Worm (Caenorhabditis elegans) whole organism, L1 larva: ENCODE results near the gene Y116A8C.29.

Experiments used
- C16A3.4 ChIP-seq: fragments of 150-350 bp; optimal IDR thresholded peaks from 2 replicates; lab custom pipeline; 2014; ENCODE audit warnings: missing biosample characterization, missing genetic modification characterization
- C34B4.2 ChIP-seq: sonication (generic microtip); optimal IDR thresholded peaks from 2 replicates; lab custom pipeline; 2017; ENCODE audit warnings: mild to moderate bottlenecking, missing genetic modification characterization, missing compliant biosample characterization
- Y116A8C.19 ChIP-seq: sonication (generic microtip); optimal IDR thresholded peaks from 2 replicates; lab custom pipeline; 2016; ENCODE audit warnings: missing compliant biosample characterization, missing genetic modification characterization, borderline replicate concordance
- aha-1 ChIP-seq: fragments of 150-350 bp; optimal IDR thresholded peaks from 2 replicates; lab custom pipeline; 2014; ENCODE audit warnings: missing biosample characterization, missing genetic modification characterization
- ama-1 ChIP-seq: fragments of 150-350 bp; optimal IDR thresholded peaks from 2 replicates; lab custom pipeline; 2014
- blmp-1 ChIP-seq: fragments of 150-350 bp; optimal IDR thresholded peaks from 2 replicates; lab custom pipeline; 2014; ENCODE audit warnings: missing biosample characterization, missing genetic modification characterization
- ceh-8 ChIP-seq: fragments of 200-800 bp; sonication (Bioruptor generic); optimal IDR thresholded peaks from 2 replicates; lab custom pipeline; 2018; ENCODE audit warnings: mild to moderate bottlenecking, missing genetic modification characterization, moderate library complexity, missing compliant biosample characterization
- ceh-88 ChIP-seq: fragments of 200-800 bp; sonication (Bioruptor generic); IDR thresholded peaks from 2 replicates; pipeline ENCODE4 v1.3.6; 2022; ENCODE audit warnings: missing genetic modification characterization, missing compliant biosample characterization
- efl-1 ChIP-seq, 4 experiments: fragments of 150-350 bp; optimal IDR thresholded peaks in 3 of 4; peaks in 1 of 4; 1 replicate in 1 of 4; 2 replicates in 3 of 4; lab custom pipeline; 2014; ENCODE audit warnings: missing biosample characterization in 2 of 4, missing genetic modification characterization in 2 of 4, missing genetic modification reagents in 2 of 4
- efl-3 ChIP-seq: fragments of 200-800 bp; sonication (Bioruptor generic); optimal IDR thresholded peaks from 2 replicates; lab custom pipeline; 2018; ENCODE audit warnings: mild to moderate bottlenecking, missing genetic modification characterization, missing compliant biosample characterization
- elt-3 ChIP-seq, 6 experiments: fragments of 150-350 bp in 1 of 6; sonication (generic microtip); optimal IDR thresholded peaks; 2 replicates each; lab custom pipeline; 2017 to 2018; ENCODE audit warnings: missing biosample characterization in 6 of 6, missing genetic modification characterization in 6 of 6, inconsistent platforms in 1 of 6
- fkh-4 ChIP-seq: sonication (generic microtip); optimal IDR thresholded peaks from 2 replicates; lab custom pipeline; 2016; ENCODE audit warnings: missing compliant biosample characterization, missing genetic modification characterization, borderline replicate concordance
- fkh-8 ChIP-seq: sonication (generic microtip); optimal IDR thresholded peaks from 2 replicates; lab custom pipeline; 2016; ENCODE audit warnings: mild to moderate bottlenecking, missing genetic modification characterization, missing compliant biosample characterization
- grh-1 ChIP-seq: fragments of 200-800 bp; sonication (Bioruptor generic); IDR thresholded peaks from 2 replicates; pipeline ENCODE4 v1.3.6; 2022; ENCODE audit warnings: missing genetic modification reagents, missing genetic modification characterization, missing compliant biosample characterization
- isw-1 ChIP-seq: fragments of 200-800 bp; sonication (Bioruptor generic); IDR thresholded peaks from 2 replicates; pipeline ENCODE4 v1.3.6; 2022; ENCODE audit warnings: missing genetic modification characterization, missing compliant biosample characterization
- jun-1 ChIP-seq: fragments of 150-350 bp; optimal IDR thresholded peaks from 2 replicates; lab custom pipeline; 2014; ENCODE audit warnings: missing biosample characterization, missing genetic modification reagents, missing genetic modification characterization
- lin-35 ChIP-seq, 2 experiments: fragments of 150-350 bp; optimal IDR thresholded peaks; 2 replicates each; lab custom pipeline; 2014; ENCODE audit warnings: missing biosample characterization in 2 of 2, missing genetic modification characterization in 2 of 2, missing genetic modification reagents in 2 of 2
- lir-3 ChIP-seq: sonication (generic microtip); optimal IDR thresholded peaks from 2 replicates; lab custom pipeline; 2016; ENCODE audit warnings: mild to moderate bottlenecking, missing genetic modification characterization, moderate library complexity, missing compliant biosample characterization; ENCODE audit not compliant: poor library complexity
- lsy-2 ChIP-seq, 2 experiments: fragments of 150-350 bp; optimal IDR thresholded peaks; 2 replicates each; lab custom pipeline; 2014; ENCODE audit warnings: missing biosample characterization in 2 of 2, missing genetic modification characterization in 2 of 2
- mep-1 ChIP-seq: fragments of 150-350 bp; optimal IDR thresholded peaks from 2 replicates; lab custom pipeline; 2014; ENCODE audit warnings: missing biosample characterization, missing genetic modification characterization
- nhr-11 ChIP-seq: fragments of 150-350 bp; optimal IDR thresholded peaks from 2 replicates; lab custom pipeline; 2014; ENCODE audit warnings: missing biosample characterization, missing genetic modification characterization
- nhr-12 ChIP-seq: sonication (generic microtip); optimal IDR thresholded peaks from 2 replicates; lab custom pipeline; 2017; ENCODE audit warnings: missing biosample characterization, missing genetic modification characterization
- nhr-20 ChIP-seq: sonication (generic microtip); optimal IDR thresholded peaks from 2 replicates; lab custom pipeline; 2016; ENCODE audit warnings: mild to moderate bottlenecking, missing genetic modification characterization, missing compliant biosample characterization
- nhr-28 ChIP-seq: fragments of 150-350 bp; optimal IDR thresholded peaks from 2 replicates; lab custom pipeline; 2014; ENCODE audit warnings: missing biosample characterization, missing genetic modification characterization
- nhr-47 ChIP-seq: sonication (generic microtip); optimal IDR thresholded peaks from 2 replicates; lab custom pipeline; 2016; ENCODE audit warnings: mild to moderate bottlenecking, missing genetic modification characterization, moderate library complexity, missing compliant biosample characterization
- nhr-77 ChIP-seq: fragments of 150-350 bp; optimal IDR thresholded peaks from 2 replicates; lab custom pipeline; 2014; ENCODE audit warnings: missing biosample characterization, missing genetic modification characterization
- nhr-84 ChIP-seq: sonication (generic microtip); optimal IDR thresholded peaks from 2 replicates; lab custom pipeline; 2017; ENCODE audit warnings: missing biosample characterization, missing genetic modification characterization
- nhr-90 ChIP-seq: sonication (generic microtip); optimal IDR thresholded peaks from 2 replicates; lab custom pipeline; 2016; ENCODE audit warnings: mild to moderate bottlenecking, missing genetic modification characterization, missing compliant biosample characterization; ENCODE audit not compliant: poor library complexity
- pax-3 ChIP-seq: fragments of 200-800 bp; sonication (Bioruptor generic); optimal IDR thresholded peaks from 2 replicates; lab custom pipeline; 2018; ENCODE audit warnings: mild to moderate bottlenecking, missing genetic modification characterization, moderate library complexity, missing compliant biosample characterization
- pqm-1 ChIP-seq: sonication (generic microtip); optimal IDR thresholded peaks from 3 replicates; lab custom pipeline; 2017; ENCODE audit warnings: missing biosample characterization, missing genetic modification characterization
- skn-1 ChIP-seq: fragments of 150-350 bp; optimal IDR thresholded peaks from 2 replicates; lab custom pipeline; 2014; ENCODE audit warnings: missing biosample characterization, missing genetic modification characterization
- snu-23 ChIP-seq: sonication (generic microtip); optimal IDR thresholded peaks from 2 replicates; lab custom pipeline; 2016; ENCODE audit warnings: missing genetic modification characterization, missing compliant biosample characterization
- sox-4 ChIP-seq: sonication (generic microtip); optimal IDR thresholded peaks from 2 replicates; lab custom pipeline; 2016; ENCODE audit warnings: missing genetic modification characterization, missing compliant biosample characterization
- sptf-1 ChIP-seq: fragments of 150-350 bp; optimal IDR thresholded peaks from 2 replicates; lab custom pipeline; 2014; ENCODE audit warnings: missing biosample characterization, missing genetic modification characterization
- sup-37 ChIP-seq: fragments of 200-800 bp; sonication (Bioruptor generic); optimal IDR thresholded peaks from 2 replicates; lab custom pipeline; 2018; ENCODE audit warnings: mild to moderate bottlenecking, missing genetic modification characterization, missing compliant biosample characterization
- swsn-7 ChIP-seq: sonication (generic microtip); optimal IDR thresholded peaks from 2 replicates; lab custom pipeline; 2016; ENCODE audit warnings: missing genetic modification characterization, missing compliant biosample characterization
- tbx-2 ChIP-seq: sonication (generic microtip); optimal IDR thresholded peaks from 2 replicates; lab custom pipeline; 2016; ENCODE audit warnings: missing genetic modification characterization, missing compliant biosample characterization
- tlp-1 ChIP-seq: fragments of 150-350 bp; optimal IDR thresholded peaks from 2 replicates; lab custom pipeline; 2014; ENCODE audit warnings: missing biosample characterization, missing genetic modification characterization
- unc-130 ChIP-seq: fragments of 150-350 bp; optimal IDR thresholded peaks from 2 replicates; lab custom pipeline; 2017; ENCODE audit warnings: missing biosample characterization, missing genetic modification characterization, inconsistent platforms
- unc-30 ChIP-seq: sonication (generic microtip); optimal IDR thresholded peaks from 2 replicates; lab custom pipeline; 2017; ENCODE audit warnings: missing biosample characterization, missing genetic modification characterization
- unc-62 ChIP-seq: fragments of 150-350 bp; optimal IDR thresholded peaks from 2 replicates; lab custom pipeline; 2014; ENCODE audit warnings: missing biosample characterization, missing genetic modification reagents, missing genetic modification characterization
- unc-98 ChIP-seq: fragments of 200-800 bp; sonication (Bioruptor generic); IDR thresholded peaks from 2 replicates; pipeline ENCODE4 v1.3.6; 2022; ENCODE audit warnings: missing genetic modification characterization, missing compliant biosample characterization
- vab-15 ChIP-seq: sonication (generic microtip); optimal IDR thresholded peaks from 2 replicates; lab custom pipeline; 2017; ENCODE audit warnings: missing genotype, mild to moderate bottlenecking, missing genetic modification characterization, missing compliant biosample characterization
- xbp-1 ChIP-seq: sonication (generic microtip); optimal IDR thresholded peaks from 2 replicates; lab custom pipeline; 2016; ENCODE audit warnings: missing genetic modification characterization, missing compliant biosample characterization
- zag-1 ChIP-seq: fragments of 150-350 bp; optimal IDR thresholded peaks from 2 replicates; lab custom pipeline; 2014; ENCODE audit warnings: missing biosample characterization, missing genetic modification characterization
- zip-4 ChIP-seq: fragments of 200-800 bp; sonication (Bioruptor generic); optimal IDR thresholded peaks from 2 replicates; lab custom pipeline; 2018; ENCODE audit warnings: mild to moderate bottlenecking, missing genetic modification characterization, moderate library complexity, missing compliant biosample characterization
- ztf-11 ChIP-seq, 2 experiments: sonication (generic microtip); optimal IDR thresholded peaks; 2 replicates each; lab custom pipeline; 2016 to 2017; ENCODE audit warnings: missing genetic modification characterization in 2 of 2, missing biosample characterization in 1 of 2, missing compliant biosample characterization in 1 of 2

Gene Y116A8C.29

DNA sequence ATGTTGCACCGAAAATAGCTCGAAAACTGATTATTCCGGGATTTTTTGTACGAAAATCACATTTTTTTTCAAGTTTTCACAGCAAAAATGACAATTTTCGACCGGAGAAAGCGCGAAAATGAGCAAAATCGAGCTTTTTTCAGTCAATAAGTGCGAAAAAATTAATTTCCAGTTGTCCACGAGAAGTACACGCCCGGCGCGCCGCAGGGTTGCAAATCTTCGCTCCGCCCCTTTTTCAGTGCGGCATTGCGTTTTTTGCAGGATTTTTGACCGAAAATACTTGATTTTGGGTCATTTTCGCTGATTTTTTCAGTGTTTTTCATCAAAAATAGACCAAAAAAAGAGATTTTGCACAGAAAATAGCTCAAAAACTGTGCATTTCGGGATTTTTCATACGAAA lies 9.5 kb upstream of the Y116A8C.29 start (continued):
- TF ChIP-seq pax-3 (peak; percentile 7), mep-1 (tag; lab: Kevin White, UChicago) (no peak), ama-1 (no peak), unc-30 (no peak)
- TF ChIP-seq, all 84 proteins: peak for 13

ce11 chrIV:17084839-17085238 lies 9.0 kb upstream of the Y116A8C.29 start:
- TF ChIP-seq efl-1 (optimal IDR thresholded peaks at IDR 0.05; lab: Kevin White, UChicago) (peak in 1 of 2 experiments; percentile 38), efl-1 (GFP tag; optimal IDR thresholded peaks at IDR 0.05 in 1 of 2; lab: Kevin White, UChicago) (no peak), unc-62 (GFP tag; lab: Kevin White, UChicago) (no peak), lin-35 (GFP tag; optimal IDR thresholded peaks at IDR 0.05; lab: Kevin White, UChicago) (no peak)
- TF ChIP-seq, all 84 proteins: peak for 1

DNA sequence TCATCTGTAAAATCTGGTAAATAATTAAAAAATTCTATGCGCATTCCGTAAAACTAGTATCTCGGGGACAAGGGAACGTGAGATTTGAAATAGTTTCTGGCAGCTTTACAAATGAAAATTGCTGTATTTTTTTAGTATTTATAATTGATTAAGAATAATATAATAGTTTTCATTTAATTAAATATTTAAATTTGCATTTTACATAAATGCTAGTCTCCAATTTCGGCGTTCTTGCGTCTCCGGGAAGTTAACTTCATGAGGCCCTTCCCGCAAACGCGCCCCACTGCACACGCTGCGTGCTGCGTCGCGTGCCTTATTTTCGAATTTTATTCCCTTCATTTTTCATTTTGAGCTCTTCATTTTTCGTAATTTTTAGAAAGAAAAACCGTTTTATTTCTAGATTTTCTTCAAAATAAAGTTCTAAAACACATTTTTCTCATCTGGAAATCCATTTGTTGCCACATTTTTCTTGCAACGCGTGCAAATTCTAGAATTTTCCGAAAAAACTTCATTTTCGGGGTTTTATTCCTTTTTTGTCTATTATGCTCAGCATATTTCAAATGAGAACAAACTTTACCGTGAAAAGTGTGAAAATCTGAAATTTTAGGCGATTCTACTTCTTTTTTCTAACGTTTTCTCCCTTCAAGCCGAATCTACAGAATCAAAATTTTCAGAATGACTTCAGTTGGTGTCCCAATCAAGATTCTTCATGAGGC lies 6.3 kb upstream of the Y116A8C.29 start, which contains the start of the genes snx-13 and snr-1:
snx-13 (minus strand) TSS at position 55 of the 716 bp plus-strand sequence.
snr-1 (plus strand) TSS at position 666 of the 716 bp plus-strand sequence.
- TF ChIP-seq unc-98 (GFP tag; lab: Robert Waterston, UW) (peak; percentile 98), ztf-11 (tag; optimal IDR thresholded peaks at IDR 0.05; lab: Kevin White, UChicago) (peak in 1 of 2 experiments; percentile 79), grh-1 (GFP tag; lab: Robert Waterston, UW) (no peak), lin-35 (GFP tag; optimal IDR thresholded peaks at IDR 0.05; lab: Kevin White, UChicago) (peak; percentile 73 to 85), snu-23 (GFP tag; lab: Kevin White, UChicago) (peak; percentile 87), efl-3 (GFP tag; lab: Kevin White, UChicago) (no peak), sox-4 (tag; lab: Kevin White, UChicago) (peak; percentile 58), nhr-77 (tag; lab: Kevin White, UChicago) (peak; percentile 13), isw-1 (GFP tag; lab: Robert Waterston, UW) (peak; percentile 90), ceh-8 (GFP tag; lab: Kevin White, UChicago) (peak; percentile 52), zip-4 (GFP tag; lab: Kevin White, UChicago) (no peak), blmp-1 (tag; lab: Kevin White, UChicago) (peak; percentile 21), unc-130 (tag; lab: Kevin White, UChicago) (peak; percentile 31), fkh-8 (tag; lab: Kevin White, UChicago) (peak; percentile 96), zag-1 (tag; lab: Kevin White, UChicago) (no peak), ceh-88 (peak; percentile 87), mep-1 (tag; lab: Kevin White, UChicago) (peak; percentile 80), vab-15 (peak; percentile 95), unc-30 (no peak), nhr-47 (tag; lab: Kevin White, UChicago) (peak; percentile 90), Y116A8C.19 (tag; lab: Kevin White, UChicago) (no peak), pqm-1 (tag; lab: Kevin White, UChicago) (no peak), fkh-4 (tag; lab: Kevin White, UChicago) (peak; percentile 68), unc-62 (GFP tag; lab: Kevin White, UChicago) (no peak), skn-1 (tag; lab: Kevin White, UChicago) (peak; percentile 42), pax-3 (peak; percentile 96), C34B4.2 (no peak), nhr-90 (tag; lab: Kevin White, UChicago) (peak; percentile 90), xbp-1 (tag; lab: Kevin White, UChicago) (peak; percentile 87), aha-1 (tag; lab: Kevin White, UChicago) (no peak), sptf-1 (tag; lab: Kevin White, UChicago) (no peak), nhr-20 (tag; lab: Kevin White, UChicago) (peak; percentile 81), jun-1 (tag; lab: Kevin White, UChicago) (peak; percentile 50), C16A3.4 (tag; lab: Kevin White, UChicago) (peak; percentile 84), sup-37 (peak; percentile 40), nhr-11 (no peak), nhr-28 (no peak), tbx-2 (peak; percentile 84), lsy-2 (tag; optimal IDR thresholded peaks at IDR 0.05; lab: Kevin White, UChicago) (peak; percentile 78 to 80), swsn-7 (tag; lab: Kevin White, UChicago) (peak; percentile 78), tlp-1 (tag; lab: Kevin White, UChicago) (no peak), nhr-84 (tag; lab: Kevin White, UChicago) (no peak), nhr-12 (tag; lab: Kevin White, UChicago) (no peak), elt-3 (tag; optimal IDR thresholded peaks at IDR 0.05; lab: Kevin White, UChicago) (peak in 1 of 6 experiments; percentile 5), lir-3 (tag; lab: Kevin White, UChicago) (peak; percentile 81)
